Worm (Caenorhabditis elegans) whole organism, young adult: ENCODE data around the gene F38A6.5.

Experiments
- F49E8.2 ChIP-seq: sonication (generic microtip); optimal IDR thresholded peaks from 3 replicates; lab custom pipeline; 2017; ENCODE audit warnings: missing genetic modification characterization, mild to moderate bottlenecking, missing compliant biosample characterization, antibody characterized with exemption, moderate library complexity; ENCODE audit not compliant: insufficient read depth
- Y79H2A.3 ChIP-seq: fragments of 200-800 bp; sonication (Bioruptor generic); conservative IDR thresholded peaks from 2 replicates; pipeline ENCODE4 v1.3.6; 2022; ENCODE audit warnings: missing genetic modification reagents, missing genetic modification characterization, missing compliant biosample characterization
- attf-3 ChIP-seq: fragments of 200-800 bp; sonication (Bioruptor generic); conservative IDR thresholded peaks from 2 replicates; pipeline ENCODE4 v1.3.6; 2022; ENCODE audit warnings: missing genetic modification reagents, missing genetic modification characterization, missing compliant biosample characterization
- bed-2 ChIP-seq: fragments of 200-800 bp; sonication (Bioruptor generic); IDR thresholded peaks from 2 replicates; pipeline ENCODE4 v1.3.6; 2022; ENCODE audit warnings: missing genetic modification reagents, missing genetic modification characterization, missing compliant biosample characterization
- pha-4 ChIP-seq: fragments of 150-350 bp; sonication (generic microtip); optimal IDR thresholded peaks from 2 replicates; lab custom pipeline; 2014; ENCODE audit warnings: missing biosample characterization, missing genetic modification reagents, missing genetic modification characterization
- ztf-3 ChIP-seq: fragments of 200-800 bp; sonication (Bioruptor generic); optimal IDR thresholded peaks from 2 replicates; lab custom pipeline; 2018; ENCODE audit warnings: mild to moderate bottlenecking, missing genetic modification characterization, missing compliant biosample characterization

DNA sequence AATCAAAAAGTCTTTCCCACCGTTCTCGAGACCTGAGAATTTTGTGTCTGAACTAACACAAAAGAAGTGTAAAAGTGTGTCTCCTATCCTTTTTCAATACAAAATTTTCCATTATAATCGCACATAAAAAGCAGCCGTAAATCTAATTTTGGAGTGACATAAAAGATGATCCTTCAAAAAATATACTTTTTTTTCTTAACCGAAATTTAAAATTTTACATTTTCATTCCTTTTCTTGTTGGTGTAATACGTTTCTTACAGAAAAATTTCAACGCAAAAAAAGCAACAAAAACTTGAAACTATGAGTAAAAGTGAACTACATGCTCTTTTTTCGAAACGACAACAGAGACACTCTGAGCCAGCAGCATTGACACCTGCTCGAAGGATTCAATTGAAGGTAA lies 33.5 kb upstream of the F38A6.5 start, which contains the start of gene Y44A6D.6:
- TF ChIP-seq bed-2 (GFP tag; lab: Robert Waterston, UW) (no peak), pha-4 (no peak), Y79H2A.3 (GFP tag; lab: Robert Waterston, UW) (no peak), F49E8.2 (tag; lab: Kevin White, UChicago) (no peak), attf-3 (no peak), ztf-3 (GFP tag; lab: Kevin White, UChicago) (no peak)
